Fruit fly (Drosophila melanogaster): ENCODE results near the gene CG9396.

dm6 chr3R:9612217-9612616 is 40.8 kb upstream of the CG9396 start:
- no peak for TF ChIP-seq CTCF (optimal IDR thresholded peaks at IDR 0.05)
- no peak for TF ChIP-seq CG8478 (optimal IDR thresholded peaks at IDR 0.05)

Data from S2 (cell line).